Worm (Caenorhabditis elegans) whole organism, L4/young adult: ENCODE measurements around the gene lin-5.

Source experiments
- W03F9.2 ChIP-seq: fragments of 150-350 bp; optimal IDR thresholded peaks from 2 replicates; lab custom pipeline; 2014; ENCODE audit warnings: missing biosample characterization, missing genetic modification characterization
- dao-5 ChIP-seq: sonication (generic microtip); optimal IDR thresholded peaks from 2 replicates; lab custom pipeline; 2016; ENCODE audit warnings: missing genotype, missing genetic modification characterization, moderate library complexity, missing compliant biosample characterization
- him-1 ChIP-seq: sonication (generic microtip); optimal IDR thresholded peaks from 2 replicates; lab custom pipeline; 2016; ENCODE audit warnings: missing genotype, missing genetic modification reagents, missing genetic modification characterization, missing compliant biosample characterization

- TF ChIP-seq him-1 (tag; lab: Kevin White, UChicago) = no peak
- no peak for TF ChIP-seq dao-5
- TF ChIP-seq W03F9.2 (tag; lab: Kevin White, UChicago) = no peak
Measured at ce11 chrII:7858101-7858500, 2.3 kb upstream of the lin-5 start, which contains the start of gene sds-22.
